Worm (Caenorhabditis elegans): ENCODE data around the gene ZC395.11.

ZC395.11 gene

DNA sequence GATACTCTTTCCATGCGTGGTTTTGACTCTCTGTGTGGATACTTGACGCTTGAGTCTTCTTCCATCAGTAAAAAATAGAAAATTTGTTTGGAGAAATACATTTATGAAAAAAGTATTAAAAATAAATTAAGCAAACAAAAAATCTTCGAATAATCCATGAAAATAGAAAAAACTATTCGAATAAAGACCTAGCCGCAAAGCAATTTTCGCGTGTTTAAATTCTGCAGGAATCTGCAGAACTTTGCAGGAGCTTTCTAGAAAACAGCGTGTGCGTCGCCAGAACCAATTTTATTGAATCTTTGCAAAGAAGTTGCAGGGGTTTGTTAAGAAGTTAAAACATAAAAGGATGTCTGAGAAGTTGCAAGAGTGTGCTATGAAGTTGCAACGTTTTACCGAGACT is at the start of gene ZC395.11:
TSS of gene ZC395.11 (minus strand) at position 101 of the 400 bp plus-strand sequence.
- TF ChIP-seq lin-15B (tag; optimal IDR thresholded peaks at IDR 0.05): no peak

DNA sequence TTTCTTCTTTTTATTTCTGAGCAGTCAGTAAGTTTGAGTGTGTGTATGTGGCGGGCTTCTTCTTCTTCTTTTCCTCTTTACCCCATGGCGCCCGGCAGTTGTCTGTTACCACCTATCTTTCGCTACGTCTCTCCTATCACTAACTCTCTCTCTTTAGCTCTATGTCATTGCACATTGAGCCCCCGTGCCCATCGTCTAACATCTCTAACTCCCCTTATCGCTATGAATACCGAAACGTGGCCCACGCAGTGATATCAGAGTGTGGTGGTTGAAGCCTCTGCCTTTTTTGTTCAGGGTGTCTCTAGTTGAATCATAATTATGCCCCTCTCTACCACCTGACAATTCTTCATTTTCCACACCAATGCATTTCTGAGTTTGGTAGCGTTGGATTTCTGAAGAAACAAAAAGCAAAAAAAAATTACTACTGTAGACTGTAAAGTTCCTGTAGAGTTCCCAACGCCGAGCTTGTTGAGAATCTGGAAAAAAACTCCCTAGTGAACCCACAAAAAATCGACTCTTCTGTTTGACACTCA is 48.5 kb upstream of the ZC395.11 start:
- TF ChIP-seq dmd-8 (GFP tag; IDR thresholded peaks at IDR 0.05) (no peak), nhr-76 (tag; optimal IDR thresholded peaks at IDR 0.05) (no peak), madf-5 (GFP tag; IDR thresholded peaks at IDR 0.05) (no peak), ama-1 (optimal IDR thresholded peaks at IDR 0.05) (no peak), pqm-1 (tag; optimal IDR thresholded peaks at IDR 0.05) (peak; percentile 41), unc-130 (GFP tag; optimal IDR thresholded peaks at IDR 0.05) (no peak), ZK546.5 (tag; optimal IDR thresholded peaks at IDR 0.05) (no peak), nhr-102 (tag; optimal IDR thresholded peaks at IDR 0.05) (no peak), daf-16 (GFP tag; optimal IDR thresholded peaks at IDR 0.05) (no peak), daf-16 (tag; optimal IDR thresholded peaks at IDR 0.05) (peak; percentile 56), zip-2 (tag; optimal IDR thresholded peaks at IDR 0.05) (no peak), daf-12 (tag; optimal IDR thresholded peaks at IDR 0.05) (no peak), hlh-11 (tag; optimal IDR thresholded peaks at IDR 0.05) (peak; percentile 55), dmd-6 (GFP tag; IDR thresholded peaks at IDR 0.05) (peak; percentile 15; the same call in 1 of the 2 replicates), zag-1 (tag; optimal IDR thresholded peaks at IDR 0.05) (no peak), nhr-41 (GFP tag; IDR thresholded peaks at IDR 0.05) (no peak), ztf-11 (tag; optimal IDR thresholded peaks at IDR 0.05) (no peak), egl-27 (tag; optimal IDR thresholded peaks at IDR 0.05) (no peak), nhr-6 (tag; optimal IDR thresholded peaks at IDR 0.05) (no peak), egl-43 (GFP tag; IDR thresholded peaks at IDR 0.05) (no peak), lin-15B (tag; optimal IDR thresholded peaks at IDR 0.05) (no peak), mxl-2 (GFP tag; conservative IDR thresholded peaks at IDR 0.05) (no peak), T20F7.1 (GFP tag; optimal IDR thresholded peaks at IDR 0.05) (no peak), ZK337.2 (GFP tag; IDR thresholded peaks at IDR 0.05) (no peak), mep-1 (tag; optimal IDR thresholded peaks at IDR 0.05) (no peak), hlh-30 (tag; optimal IDR thresholded peaks at IDR 0.05; ENCODE audit: insufficient read depth) (peak; percentile 40), F44E2.7 (GFP tag; IDR thresholded peaks at IDR 0.05) (no peak), nhr-28 (tag; optimal IDR thresholded peaks at IDR 0.05) (peak; percentile 31), rbr-2 (tag; optimal IDR thresholded peaks at IDR 0.05) (no peak), nhr-111 (GFP tag; optimal IDR thresholded peaks at IDR 0.05) (no peak), snpc-4 (tag; optimal IDR thresholded peaks at IDR 0.05) (no peak), mxl-3 (GFP tag; optimal IDR thresholded peaks at IDR 0.05) (peak; percentile 57), lin-29 (GFP tag; IDR thresholded peaks at IDR 0.05) (no peak), snpc-1.2 (GFP tag; IDR thresholded peaks at IDR 0.05) (no peak), unc-62 (GFP tag; optimal IDR thresholded peaks at IDR 0.05 in 1 of 2) (peak in 1 of 2 experiments; percentile 99), unc-62 (tag; optimal IDR thresholded peaks at IDR 0.05) (no peak)

- TF ChIP-seq aha-1 (tag) (peak; percentile 94), mxl-3 (GFP tag; optimal IDR thresholded peaks at IDR 0.05) (no peak)
Measured at ce11 chrIII:5329372-5329771, 43.3 kb upstream of the ZC395.11 start.

DNA sequence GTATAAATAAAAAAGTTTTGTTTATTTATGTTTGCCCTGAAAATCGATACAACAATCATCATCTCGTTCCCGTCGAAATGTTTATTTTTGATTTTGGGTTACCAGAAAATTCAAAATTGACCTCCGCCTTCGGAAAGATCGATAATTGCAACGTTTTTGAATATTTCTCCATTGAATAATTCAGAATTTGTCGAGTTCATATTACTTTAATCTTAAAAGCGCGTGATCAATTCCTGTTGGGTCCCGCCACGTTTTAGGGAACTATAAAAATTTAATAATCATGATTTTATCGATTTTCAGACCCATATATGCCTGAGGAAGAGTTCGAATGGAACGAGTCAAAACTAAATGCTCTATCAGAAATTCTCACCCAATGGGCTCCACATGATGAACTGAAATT is 40.2 kb upstream of the ZC395.11 start, which contains the start of gene sorf-2:
TSS of gene sorf-2 (plus strand) at position 301 of the 400 bp plus-strand sequence.
- TF ChIP-seq nhr-41 (GFP tag; IDR thresholded peaks at IDR 0.05) (no peak), tra-1 (GFP tag; IDR thresholded peaks at IDR 0.05) (no peak), cey-2 (tag; optimal IDR thresholded peaks at IDR 0.05; ENCODE audit: borderline replicate concordance, insufficient read depth) (no peak), aly-2 (tag; optimal IDR thresholded peaks at IDR 0.05) (no peak), zip-11 (GFP tag; IDR thresholded peaks at IDR 0.05) (no peak), ceh-28 (tag; optimal IDR thresholded peaks at IDR 0.05) (no peak), pqm-1 (tag; optimal IDR thresholded peaks at IDR 0.05) (no peak), zfp-2 (tag; optimal IDR thresholded peaks at IDR 0.05) (no peak), nhr-42 (GFP tag; IDR thresholded peaks at IDR 0.05) (no peak), unc-62 (GFP tag; optimal IDR thresholded peaks at IDR 0.05 in 1 of 2) (no peak), unc-62 (tag; optimal IDR thresholded peaks at IDR 0.05) (no peak), lin-1 (GFP tag; IDR thresholded peaks at IDR 0.05) (no peak)

Measured in whole organism, L4 larva.